Fruit fly (Drosophila melanogaster) whole organism, wandering third instar larva: ENCODE data around the gene Mipp1.

Experiments
- Abd-B ChIP-seq: fragments of >200 bp; optimal IDR thresholded peaks from 2 replicates; lab custom pipeline; 2017; ENCODE audit warnings: missing biosample characterization, missing genetic modification characterization
- CG32264 ChIP-seq: fragments of 200-800 bp; sonication (Bioruptor generic); optimal IDR thresholded peaks from 2 replicates; lab custom pipeline; 2016; ENCODE audit warnings: missing biosample characterization, missing genetic modification characterization
- CG9705 ChIP-seq: fragments of 200-800 bp; sonication (Bioruptor generic); optimal IDR thresholded peaks from 2 replicates; lab custom pipeline; 2018; ENCODE audit warnings: missing biosample characterization, mild to moderate bottlenecking, missing genetic modification characterization
- CrebA ChIP-seq: fragments of 200-800 bp; sonication (Bioruptor generic); optimal IDR thresholded peaks from 2 replicates; lab custom pipeline; 2016; ENCODE audit warnings: missing biosample characterization, mild to moderate bottlenecking, missing genetic modification characterization, borderline replicate concordance
- Dfd ChIP-seq: fragments of >200 bp; optimal IDR thresholded peaks from 2 replicates; lab custom pipeline; 2017; ENCODE audit warnings: missing biosample characterization, missing genetic modification characterization
- Dif ChIP-seq: fragments of 200-275, 200-300 bp; sonication (Bioruptor generic); optimal IDR thresholded peaks from 2 replicates; lab custom pipeline; 2018; ENCODE audit warnings: missing biosample characterization, missing genetic modification characterization; ENCODE audit not compliant: partially characterized antibody
- GATAd ChIP-seq: sonication (Bioruptor generic); optimal IDR thresholded peaks from 2 replicates; lab custom pipeline; 2016; ENCODE audit warnings: missing biosample characterization, missing genetic modification characterization
- HLH106 ChIP-seq: fragments of 200-800 bp; optimal IDR thresholded peaks from 3 replicates; lab custom pipeline; 2019; ENCODE audit warnings: missing biosample characterization, mild to moderate bottlenecking, missing genetic modification characterization, moderate library complexity
- Hnf4 ChIP-seq: fragments of 200-800 bp; sonication (Bioruptor generic); optimal IDR thresholded peaks from 2 replicates; lab custom pipeline; 2016; ENCODE audit warnings: missing biosample characterization, mild to moderate bottlenecking, missing genetic modification characterization
- Hr78 ChIP-seq: fragments of >200 bp; optimal IDR thresholded peaks from 2 replicates; lab custom pipeline; 2017; ENCODE audit warnings: missing biosample characterization, missing genetic modification characterization
- Hr83 ChIP-seq: fragments of 200-300 bp; sonication (Bioruptor generic); optimal IDR thresholded peaks from 2 replicates; lab custom pipeline; 2016; ENCODE audit warnings: missing biosample characterization, mild to moderate bottlenecking, missing genetic modification characterization, moderate library complexity; ENCODE audit not compliant: poor library complexity, severe bottlenecking
- Jra ChIP-seq: sonication (Bioruptor generic); optimal IDR thresholded peaks from 2 replicates; lab custom pipeline; 2016; ENCODE audit warnings: missing biosample characterization, missing genetic modification characterization
- Myc ChIP-seq: fragments of >200 bp; optimal IDR thresholded peaks from 2 replicates; lab custom pipeline; 2017
- N ChIP-seq: fragments of >200 bp; optimal IDR thresholded peaks from 2 replicates; lab custom pipeline; 2018; ENCODE audit warnings: missing biosample characterization, missing external identifiers, missing genetic modification characterization
- OdsH ChIP-seq: fragments of 200-800 bp; sonication (Bioruptor generic); optimal IDR thresholded peaks from 2 replicates; lab custom pipeline; 2016; ENCODE audit warnings: missing biosample characterization, mild to moderate bottlenecking, missing genetic modification characterization
- Rel ChIP-seq, 2 experiments: fragments of 200-800 bp; sonication (Bioruptor generic) in 1 of 2; optimal IDR thresholded peaks; 2 replicates in 1 of 2; 3 replicates in 1 of 2; lab custom pipeline; 2016 to 2019; ENCODE audit warnings: mild to moderate bottlenecking in 2 of 2, missing biosample characterization in 2 of 2, missing genetic modification characterization in 2 of 2, moderate library complexity in 1 of 2
- Sp1 ChIP-seq: fragments of 200-800 bp; sonication (Bioruptor generic); optimal IDR thresholded peaks from 3 replicates; lab custom pipeline; 2019; ENCODE audit warnings: missing biosample characterization, mild to moderate bottlenecking, missing genetic modification characterization, moderate library complexity
- Vsx2 ChIP-seq: fragments of 200-300, 225-300 bp; sonication (Bioruptor generic); optimal IDR thresholded peaks from 2 replicates; lab custom pipeline; 2018; ENCODE audit warnings: missing biosample characterization, missing genetic modification characterization; ENCODE audit not compliant: partially characterized antibody
- brk ChIP-seq: fragments of 200-800 bp; sonication (Bioruptor generic); optimal IDR thresholded peaks from 2 replicates; lab custom pipeline; 2016; ENCODE audit warnings: missing biosample characterization, mild to moderate bottlenecking, missing genetic modification characterization
- dl ChIP-seq, 2 experiments: fragments of 175-275, 200-275 bp in 1 of 2; fragments of 200-275 bp in 1 of 2; sonication (Bioruptor generic); optimal IDR thresholded peaks; lab custom pipeline; 2018; ENCODE audit warnings: mild to moderate bottlenecking in 2 of 2, missing biosample characterization in 2 of 2, missing genetic modification characterization in 2 of 2, moderate library complexity in 2 of 2; ENCODE audit not compliant: partially characterized antibody in 2 of 2, insufficient read depth in 1 of 2
- dsf ChIP-seq: sonication (Bioruptor generic); optimal IDR thresholded peaks from 2 replicates; lab custom pipeline; 2016; ENCODE audit warnings: missing biosample characterization, missing genetic modification characterization, borderline replicate concordance
- ey ChIP-seq: fragments of 200-800 bp; sonication (Bioruptor generic); optimal IDR thresholded peaks from 2 replicates; lab custom pipeline; 2016; ENCODE audit warnings: missing biosample characterization, missing genetic modification characterization
- foxo ChIP-seq, 2 experiments: fragments of 200-800 bp; sonication (Bioruptor generic); optimal IDR thresholded peaks; 2 replicates in 1 of 2; 3 replicates in 1 of 2; lab custom pipeline; 2016 to 2017; ENCODE audit warnings: missing biosample characterization in 2 of 2, missing genetic modification characterization in 2 of 2
- fru ChIP-seq: fragments of 200-800 bp; sonication (Bioruptor generic); optimal IDR thresholded peaks from 3 replicates; lab custom pipeline; 2016; ENCODE audit warnings: missing biosample characterization, mild to moderate bottlenecking, missing genetic modification characterization
- h ChIP-seq: fragments of 200-800 bp; sonication (Bioruptor generic); optimal IDR thresholded peaks from 3 replicates; lab custom pipeline; 2016; ENCODE audit warnings: missing biosample characterization, mild to moderate bottlenecking, missing genetic modification characterization
- jim ChIP-seq: fragments of 175-275, 200-325 bp; sonication (Bioruptor generic); optimal IDR thresholded peaks from 2 replicates; lab custom pipeline; 2016; ENCODE audit warnings: missing biosample characterization, mild to moderate bottlenecking, missing genetic modification characterization
- lola ChIP-seq: fragments of >200 bp; optimal IDR thresholded peaks from 2 replicates; lab custom pipeline; 2017; ENCODE audit warnings: missing biosample characterization, missing genetic modification characterization
- pan ChIP-seq: fragments of >200 bp; optimal IDR thresholded peaks from 2 replicates; lab custom pipeline; 2017
- rgr ChIP-seq: fragments of 200-800 bp; sonication (Bioruptor generic); optimal IDR thresholded peaks from 3 replicates; lab custom pipeline; 2016; ENCODE audit warnings: missing biosample characterization, mild to moderate bottlenecking, missing genetic modification characterization
- sv ChIP-seq: fragments of 200-800 bp; sonication (Bioruptor generic); optimal IDR thresholded peaks from 3 replicates; lab custom pipeline; 2016; ENCODE audit warnings: missing biosample characterization, missing genetic modification characterization
- tai ChIP-seq: sonication (Bioruptor generic); optimal IDR thresholded peaks from 2 replicates; lab custom pipeline; 2016; ENCODE audit warnings: missing biosample characterization, missing genetic modification characterization
- usp ChIP-seq: fragments of >200 bp; optimal IDR thresholded peaks from 2 replicates; lab custom pipeline; 2017; ENCODE audit warnings: missing biosample characterization, missing genetic modification characterization
- woc ChIP-seq: sonication (Bioruptor generic); optimal IDR thresholded peaks from 2 replicates; lab custom pipeline; 2016; ENCODE audit warnings: missing biosample characterization, mild to moderate bottlenecking, missing genetic modification characterization

Gene Mipp1

DNA sequence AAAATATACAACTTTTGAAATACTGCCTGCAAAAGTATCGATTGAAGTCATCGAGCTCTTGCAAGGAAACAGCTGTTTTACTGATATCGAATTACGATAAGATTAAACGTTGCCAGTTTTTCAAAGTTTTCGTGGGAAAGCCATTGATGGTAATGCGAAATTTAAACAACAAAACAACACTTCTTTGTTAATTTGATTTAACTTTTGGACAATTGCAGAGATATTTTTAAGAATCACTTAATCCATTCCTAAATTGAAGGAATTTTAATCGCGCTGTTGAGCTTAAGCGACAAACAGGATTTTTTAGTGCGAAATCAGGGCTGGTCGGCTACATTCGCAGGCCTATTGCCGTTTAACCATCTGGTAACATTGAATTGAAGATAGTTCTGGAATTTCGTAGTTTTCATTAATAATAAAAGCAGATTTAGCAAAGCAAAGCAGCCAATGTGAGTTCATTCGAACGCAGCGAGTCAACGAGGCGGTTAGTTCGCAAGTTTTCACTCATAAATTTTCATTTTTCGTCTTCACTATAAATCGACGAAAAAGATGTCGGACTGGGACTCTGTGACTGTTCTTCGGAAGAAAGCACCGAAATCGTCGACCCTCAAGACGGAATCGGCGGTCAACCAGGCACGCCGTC lies 1.3 kb upstream of the Mipp1 start, which contains the start of gene mbf1:
Gene mbf1, plus strand, starts transcription at position 130 of the 640 bp plus-strand sequence.
- no peak for TF ChIP-seq Dif
- TF ChIP-seq Sp1 (GFP tag; lab: Kevin White, UChicago), result peak; percentile 15
- TF ChIP-seq Hnf4, result peak; percentile 57
- peak; percentile 20 for TF ChIP-seq HLH106
- no peak for TF ChIP-seq dsf (GFP tag; lab: Kevin White, UChicago)
- TF ChIP-seq fru (GFP tag; lab: Kevin White, UChicago), result peak; percentile 13
- no peak for TF ChIP-seq rgr (GFP tag; lab: Kevin White, UChicago)
- TF ChIP-seq brk (GFP tag; lab: Kevin White, UChicago), result peak; percentile 37
- no peak for TF ChIP-seq CG32264 (GFP tag; lab: Kevin White, UChicago)
- TF ChIP-seq Rel (GFP tag; optimal IDR thresholded peaks at IDR 0.05; lab: Kevin White, UChicago), result no peak
- TF ChIP-seq Rel (tag; optimal IDR thresholded peaks at IDR 0.05; lab: Kevin White, UChicago), result peak; percentile 33
- TF ChIP-seq, all 38 proteins: peak for 6

DNA sequence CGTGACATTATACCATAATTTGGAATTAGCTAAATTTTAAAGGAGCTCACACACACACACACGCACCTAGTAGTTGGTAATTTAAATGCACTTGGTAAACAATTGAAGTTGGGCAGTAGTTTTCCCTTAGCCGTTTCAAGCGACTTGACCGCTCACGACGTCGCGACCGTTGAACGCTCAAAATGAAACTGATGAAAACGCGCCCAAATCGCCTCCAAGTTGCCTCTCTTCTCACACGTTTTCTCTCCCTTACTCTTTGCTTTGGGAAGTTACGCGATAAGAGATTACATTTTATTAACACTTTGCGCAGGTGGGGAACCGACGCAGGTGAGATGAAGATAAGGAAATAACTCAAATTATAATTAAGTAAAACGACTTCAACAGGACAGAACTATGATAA lies 926 bp downstream of the Mipp1 start:
- no peak for TF ChIP-seq GATAd
- TF ChIP-seq h (GFP tag; lab: Kevin White, UChicago), result no peak
- peak in 1 of 2 experiments; percentile 44 for TF ChIP-seq dl (GFP tag; optimal IDR thresholded peaks at IDR 0.05; lab: Kevin White, UChicago; ENCODE audit: insufficient read depth in 1 of 2, partially characterized antibody in 2 of 2)
- peak; percentile 13 for TF ChIP-seq Hnf4
- no peak for TF ChIP-seq Dfd
- TF ChIP-seq woc, result no peak
- TF ChIP-seq Dif, result peak; percentile 15

- TF ChIP-seq CG32264 (GFP tag; lab: Kevin White, UChicago) (no peak), tai (GFP tag; lab: Kevin White, UChicago) (no peak)
These were observed 1.4 kb downstream of the Mipp1 start for dm6 chr3L:16571739-16572063.

DNA sequence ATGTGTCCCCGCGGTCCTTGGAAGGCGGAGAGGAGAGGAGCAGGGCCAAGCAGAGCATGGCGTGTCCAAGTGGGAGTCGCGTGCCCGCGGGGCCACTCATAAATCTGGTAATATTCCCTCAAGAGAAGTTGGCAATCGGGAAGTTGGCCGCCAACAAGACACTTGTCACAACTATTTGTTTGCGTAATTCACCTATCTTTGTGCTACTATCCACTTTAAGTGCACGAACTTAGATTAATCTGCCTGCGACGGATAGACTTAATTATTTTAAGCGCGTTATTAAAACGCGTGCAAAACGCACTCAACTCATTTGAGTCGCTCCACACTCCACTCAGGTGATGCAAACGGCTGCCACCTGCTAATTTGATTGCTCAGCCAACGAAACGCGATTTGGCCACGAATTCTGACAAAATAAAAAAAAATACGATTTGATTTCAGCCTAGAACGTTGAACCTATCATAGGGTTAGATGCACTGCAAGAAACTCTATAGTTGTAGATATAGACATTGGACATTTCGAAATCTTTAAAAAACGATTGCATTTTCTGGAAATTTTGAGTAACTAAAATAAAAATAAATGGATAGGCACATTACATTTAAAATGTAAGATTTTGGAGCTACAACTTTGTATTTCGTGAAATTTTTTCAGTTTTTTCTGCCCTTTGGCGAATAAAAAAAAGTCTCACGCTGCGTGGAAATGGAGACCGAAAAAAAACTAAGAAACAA lies 2.0 kb downstream of the Mipp1 start:
- TF ChIP-seq Rel (GFP tag; optimal IDR thresholded peaks at IDR 0.05; lab: Kevin White, UChicago) (no peak), Rel (tag; optimal IDR thresholded peaks at IDR 0.05; lab: Kevin White, UChicago) (no peak), sv (GFP tag; lab: Kevin White, UChicago) (no peak), HLH106 (no peak), Dif (no peak), CG32264 (GFP tag; lab: Kevin White, UChicago) (no peak), foxo (GFP tag; optimal IDR thresholded peaks at IDR 0.05; lab: Kevin White, UChicago) (no peak), ey (GFP tag; lab: Kevin White, UChicago) (no peak), GATAd (no peak), Myc (lab: Kevin White, UChicago) (no peak), fru (GFP tag; lab: Kevin White, UChicago) (no peak), rgr (GFP tag; lab: Kevin White, UChicago) (no peak), tai (GFP tag; lab: Kevin White, UChicago) (no peak), CrebA (no peak), pan (lab: Kevin White, UChicago) (no peak), brk (GFP tag; lab: Kevin White, UChicago) (no peak), Abd-B (no peak), Hnf4 (no peak), usp (GFP tag; lab: Kevin White, UChicago) (no peak), lola (no peak), Jra (no peak)
- TF ChIP-seq, all 38 proteins: peak for 0

dm6 chr3L:16569456-16569855 lies 3.7 kb downstream of the Mipp1 start:
- TF ChIP-seq CrebA (no peak), Dfd (no peak), fru (GFP tag; lab: Kevin White, UChicago) (no peak), N (GFP tag; lab: Kevin White, UChicago) (no peak), sv (GFP tag; lab: Kevin White, UChicago) (no peak), jim (GFP tag; lab: Kevin White, UChicago) (no peak), CG9705 (GFP tag; lab: Kevin White, UChicago) (no peak), Abd-B (no peak), dl (GFP tag; optimal IDR thresholded peaks at IDR 0.05; lab: Kevin White, UChicago; ENCODE audit: insufficient read depth in 1 of 2, partially characterized antibody in 2 of 2) (no peak), Sp1 (GFP tag; lab: Kevin White, UChicago) (no peak), OdsH (GFP tag; lab: Kevin White, UChicago) (no peak), Vsx2 (GFP tag; lab: Kevin White, UChicago) (no peak), Hr83 (GFP tag; lab: Kevin White, UChicago) (no peak), HLH106 (no peak), CG32264 (GFP tag; lab: Kevin White, UChicago) (no peak), Dif (no peak), ey (GFP tag; lab: Kevin White, UChicago) (no peak), Hr78 (GFP tag; lab: Kevin White, UChicago) (no peak)
